Fruit fly (Drosophila melanogaster) whole organism, embryonic: ENCODE measurements around the gene wdn.

Source experiments
- CG10979 ChIP-seq: fragments of 200-800 bp; sonication (Bioruptor generic); optimal IDR thresholded peaks from 2 replicates; lab custom pipeline; 2018; ENCODE audit warnings: missing biosample characterization, mild to moderate bottlenecking, missing genetic modification characterization, moderate library complexity
- CG12391 ChIP-seq: fragments of 200-800 bp; sonication (Bioruptor generic); optimal IDR thresholded peaks from 3 replicates; lab custom pipeline; 2018; ENCODE audit warnings: missing biosample characterization, mild to moderate bottlenecking, missing genetic modification characterization, moderate library complexity
- CG1529 ChIP-seq: fragments of 200-800 bp; sonication (Bioruptor generic); optimal IDR thresholded peaks from 3 replicates; lab custom pipeline; 2018; ENCODE audit warnings: missing biosample characterization, missing genetic modification characterization
- CG1603 ChIP-seq: fragments of 200-800 bp; sonication (Bioruptor generic); optimal IDR thresholded peaks from 2 replicates; lab custom pipeline; 2019; ENCODE audit warnings: missing biosample characterization, mild to moderate bottlenecking, missing genetic modification characterization, moderate library complexity
- CG16813 ChIP-seq: fragments of 200-800 bp; sonication (Bioruptor generic); IDR thresholded peaks from 3 replicates; pipeline ENCODE4 v1.3.6; 2022; ENCODE audit warnings: missing biosample characterization, missing genetic modification characterization; ENCODE audit not compliant: partially characterized antibody
- CG17361 ChIP-seq: fragments of 200-800 bp; sonication (Bioruptor generic); IDR thresholded peaks from 3 replicates; pipeline ENCODE4 v1.3.6; 2022; ENCODE audit warnings: missing biosample characterization, missing genetic modification characterization
- CG2129 ChIP-seq: fragments of 200-800 bp; sonication (Bioruptor generic); IDR thresholded peaks from 2 replicates; pipeline ENCODE4 v1.3.6; 2022; ENCODE audit warnings: missing biosample characterization, missing genetic modification characterization; ENCODE audit not compliant: partially characterized antibody
- CG2875 ChIP-seq: fragments of 200-800 bp; sonication (Bioruptor generic); optimal IDR thresholded peaks from 2 replicates; lab custom pipeline; 2017; ENCODE audit warnings: missing biosample characterization, mild to moderate bottlenecking, missing genetic modification characterization, missing genetic modification reagents
- CG3163 ChIP-seq: fragments of 200-800 bp; sonication (Bioruptor generic); optimal IDR thresholded peaks from 3 replicates; lab custom pipeline; 2016; ENCODE audit warnings: missing biosample characterization, missing genetic modification characterization
- CG3407 ChIP-seq: fragments of 200-800 bp; sonication (Bioruptor generic); optimal IDR thresholded peaks from 2 replicates; lab custom pipeline; 2018; ENCODE audit warnings: missing biosample characterization, mild to moderate bottlenecking, missing genetic modification characterization
- CG4404 ChIP-seq: fragments of 200-800 bp; sonication (Bioruptor generic); IDR thresholded peaks from 2 replicates; pipeline ENCODE4 v1.3.6; 2022; ENCODE audit warnings: missing biosample characterization, missing genetic modification characterization
- CG6254 ChIP-seq: fragments of 200-800 bp; sonication (Bioruptor generic); optimal IDR thresholded peaks from 3 replicates; lab custom pipeline; 2017; ENCODE audit warnings: mild to moderate bottlenecking, missing biosample characterization, missing genetic modification reagents, missing genetic modification characterization
- CG7839 ChIP-seq: fragments of 200-800 bp; sonication (Bioruptor generic); optimal IDR thresholded peaks from 3 replicates; lab custom pipeline; 2018; ENCODE audit warnings: missing biosample characterization, mild to moderate bottlenecking, missing genetic modification characterization, moderate library complexity
- CG8290 ChIP-seq, 3 experiments: fragments of 200-800 bp; sonication (Bioruptor generic); optimal IDR thresholded peaks; 2 replicates each; lab custom pipeline; 2016 to 2019; ENCODE audit warnings: missing biosample characterization in 3 of 3, missing genetic modification characterization in 3 of 3, mild to moderate bottlenecking in 2 of 3, moderate library complexity in 1 of 3
- CG9876 ChIP-seq: fragments of 200-800 bp; sonication (Bioruptor generic); optimal IDR thresholded peaks from 2 replicates; lab custom pipeline; 2016; ENCODE audit warnings: missing biosample characterization, missing genetic modification characterization
- CG9932 ChIP-seq: fragments of 200-800 bp; sonication (Bioruptor generic); IDR thresholded peaks from 2 replicates; pipeline ENCODE4 v1.3.6; 2022; ENCODE audit warnings: missing biosample characterization, missing genetic modification characterization
- Camta ChIP-seq: fragments of 200-800 bp; sonication (Bioruptor generic); optimal IDR thresholded peaks from 2 replicates; lab custom pipeline; 2016; ENCODE audit warnings: missing biosample characterization, missing genetic modification characterization
- Dll ChIP-seq: fragments of 200-800 bp; sonication (Bioruptor generic); IDR thresholded peaks from 4 replicates; pipeline ENCODE4 v1.3.6; 2022; ENCODE audit warnings: missing biosample characterization, missing genetic modification characterization; ENCODE audit not compliant: partially characterized antibody
- E2f2 ChIP-seq: fragments of 200-800 bp; sonication (Bioruptor generic); IDR thresholded peaks from 2 replicates; pipeline ENCODE4 v1.3.6; 2022; ENCODE audit warnings: missing biosample characterization, missing genetic modification characterization
- Fer1 ChIP-seq: fragments of 200-800 bp; sonication (Bioruptor generic); optimal IDR thresholded peaks from 2 replicates; lab custom pipeline; 2017; ENCODE audit warnings: missing biosample characterization, mild to moderate bottlenecking, missing genetic modification characterization
- H15 ChIP-seq: fragments of 200-800 bp; sonication (Bioruptor generic); IDR thresholded peaks from 3 replicates; pipeline ENCODE4 v1.3.6; 2022; ENCODE audit warnings: missing biosample characterization, missing genetic modification characterization
- HmgZ ChIP-seq: fragments of 200-800 bp; sonication (Bioruptor generic); optimal IDR thresholded peaks from 2 replicates; lab custom pipeline; 2018; ENCODE audit warnings: missing biosample characterization, mild to moderate bottlenecking, missing genetic modification characterization
- Hmr ChIP-seq: fragments of 200-800 bp; sonication (Bioruptor generic); optimal IDR thresholded peaks from 3 replicates; lab custom pipeline; 2017; ENCODE audit warnings: mild to moderate bottlenecking, missing biosample characterization, missing genetic modification reagents, missing genetic modification characterization
- MBD-R2 ChIP-seq: fragments of 200-800 bp; sonication (Bioruptor generic); IDR thresholded peaks from 2 replicates; pipeline ENCODE4 v1.3.6; 2022; ENCODE audit warnings: missing biosample characterization, missing genetic modification characterization
- NC2β ChIP-seq: fragments of 200-800 bp; sonication (Bioruptor generic); optimal IDR thresholded peaks from 2 replicates; lab custom pipeline; 2016; ENCODE audit warnings: missing biosample characterization, missing genetic modification characterization
- NfI ChIP-seq: fragments of 200-800 bp; sonication (Bioruptor generic); optimal IDR thresholded peaks from 3 replicates; lab custom pipeline; 2018; ENCODE audit warnings: missing biosample characterization, mild to moderate bottlenecking, missing genetic modification characterization, moderate library complexity
- Poxn ChIP-seq: fragments of 200-800 bp; sonication (Bioruptor generic); IDR thresholded peaks from 2 replicates; pipeline ENCODE4 v1.3.6; 2022; ENCODE audit warnings: missing biosample characterization, missing genetic modification characterization
- Six4 ChIP-seq: fragments of 200-800 bp; sonication (Bioruptor generic); optimal IDR thresholded peaks from 2 replicates; lab custom pipeline; 2016; ENCODE audit warnings: missing biosample characterization, missing genetic modification characterization
- Trl ChIP-seq, 3 experiments: fragments of >200 bp in 2 of 3; fragments of 200-800 bp in 1 of 3; sonication (Bioruptor generic) in 1 of 3; optimal IDR thresholded peaks; 2 replicates in 1 of 3; 3 replicates in 2 of 3; lab custom pipeline; 2016 to 2017; ENCODE audit warnings: missing biosample characterization in 1 of 3, missing genetic modification characterization in 1 of 3
- Vsx1 ChIP-seq: fragments of 200-800 bp; sonication (Bioruptor generic); optimal IDR thresholded peaks from 2 replicates; lab custom pipeline; 2017; ENCODE audit warnings: missing biosample characterization, mild to moderate bottlenecking, missing genetic modification characterization, missing genetic modification reagents
- aop ChIP-seq: fragments of 200-800 bp; sonication (Bioruptor generic); IDR thresholded peaks from 2 replicates; pipeline ENCODE4 v1.3.6; 2022; ENCODE audit warnings: missing biosample characterization, missing genetic modification characterization
- ash1 ChIP-seq: fragments of 200-800 bp; sonication (Bioruptor generic); optimal IDR thresholded peaks from 2 replicates; lab custom pipeline; 2018; ENCODE audit warnings: missing biosample characterization, mild to moderate bottlenecking, missing genetic modification characterization
- bcd ChIP-seq: fragments of 200-800 bp; sonication (Bioruptor generic); optimal IDR thresholded peaks from 2 replicates; lab custom pipeline; 2017; ENCODE audit warnings: missing biosample characterization, mild to moderate bottlenecking, missing genetic modification characterization
- caup ChIP-seq: fragments of 200-800 bp; sonication (Bioruptor generic); optimal IDR thresholded peaks from 3 replicates; lab custom pipeline; 2017; ENCODE audit warnings: missing biosample characterization, mild to moderate bottlenecking, missing genetic modification characterization, moderate library complexity; ENCODE audit not compliant: severe bottlenecking
- chn ChIP-seq: fragments of 200-800 bp; sonication (Bioruptor generic); optimal IDR thresholded peaks from 2 replicates; lab custom pipeline; 2016; ENCODE audit warnings: missing biosample characterization, missing genetic modification characterization
- corto ChIP-seq: fragments of 200-800 bp; sonication (Bioruptor generic); optimal IDR thresholded peaks from 2 replicates; lab custom pipeline; 2016; ENCODE audit warnings: missing biosample characterization, mild to moderate bottlenecking, missing genetic modification characterization, moderate library complexity
- eyg ChIP-seq: fragments of 200-800 bp; sonication (Bioruptor generic); optimal IDR thresholded peaks from 3 replicates; lab custom pipeline; 2016; ENCODE audit warnings: missing biosample characterization, missing genetic modification characterization
- fd3F ChIP-seq: fragments of 200-800 bp; sonication (Bioruptor generic); optimal IDR thresholded peaks from 2 replicates; lab custom pipeline; 2018; ENCODE audit warnings: missing biosample characterization, mild to moderate bottlenecking, missing genetic modification characterization, moderate library complexity
- fd96Cb ChIP-seq: fragments of 200-800 bp; sonication (Bioruptor generic); optimal IDR thresholded peaks from 2 replicates; lab custom pipeline; 2018; ENCODE audit warnings: missing biosample characterization, mild to moderate bottlenecking, missing genetic modification characterization, moderate library complexity
- fu2 ChIP-seq: fragments of 200-800 bp; sonication (Bioruptor generic); optimal IDR thresholded peaks from 2 replicates; lab custom pipeline; 2016; ENCODE audit warnings: missing biosample characterization, missing genetic modification characterization
- kah ChIP-seq: fragments of 200-800 bp; sonication (Bioruptor generic); optimal IDR thresholded peaks from 2 replicates; lab custom pipeline; 2018; ENCODE audit warnings: missing biosample characterization, mild to moderate bottlenecking, missing genetic modification characterization
- ken ChIP-seq: fragments of 200-800 bp; sonication (Bioruptor generic); IDR thresholded peaks from 3 replicates; pipeline ENCODE4 v1.3.6; 2022; ENCODE audit warnings: missing biosample characterization, missing genetic modification characterization
- pnt ChIP-seq: fragments of 200-800 bp; sonication (Bioruptor generic); optimal IDR thresholded peaks from 3 replicates; lab custom pipeline; 2016; ENCODE audit warnings: missing biosample characterization, missing genetic modification characterization
- pros ChIP-seq: fragments of 200-800 bp; sonication (Bioruptor generic); optimal IDR thresholded peaks from 3 replicates; lab custom pipeline; 2019; ENCODE audit warnings: missing biosample characterization, mild to moderate bottlenecking, missing genetic modification characterization, moderate library complexity
- schlank ChIP-seq: fragments of 200-800 bp; sonication (Bioruptor generic); optimal IDR thresholded peaks from 2 replicates; lab custom pipeline; 2018; ENCODE audit warnings: missing biosample characterization, mild to moderate bottlenecking, missing genetic modification characterization
- sob ChIP-seq: fragments of 200-800 bp; sonication (Bioruptor generic); IDR thresholded peaks from 2 replicates; pipeline ENCODE4 v1.3.6; 2022; ENCODE audit warnings: missing biosample characterization, missing genetic modification characterization
- stc ChIP-seq: fragments of 200-800 bp; sonication (Bioruptor generic); IDR thresholded peaks from 2 replicates; pipeline ENCODE4 v1.3.6; 2022; ENCODE audit warnings: missing biosample characterization, missing genetic modification characterization
- zen2 ChIP-seq: fragments of 200-800 bp; sonication (Bioruptor generic); IDR thresholded peaks from 3 replicates; pipeline ENCODE4 v1.3.6; 2022; ENCODE audit warnings: missing biosample characterization, missing genetic modification characterization; ENCODE audit not compliant: partially characterized antibody

The wdn gene

DNA sequence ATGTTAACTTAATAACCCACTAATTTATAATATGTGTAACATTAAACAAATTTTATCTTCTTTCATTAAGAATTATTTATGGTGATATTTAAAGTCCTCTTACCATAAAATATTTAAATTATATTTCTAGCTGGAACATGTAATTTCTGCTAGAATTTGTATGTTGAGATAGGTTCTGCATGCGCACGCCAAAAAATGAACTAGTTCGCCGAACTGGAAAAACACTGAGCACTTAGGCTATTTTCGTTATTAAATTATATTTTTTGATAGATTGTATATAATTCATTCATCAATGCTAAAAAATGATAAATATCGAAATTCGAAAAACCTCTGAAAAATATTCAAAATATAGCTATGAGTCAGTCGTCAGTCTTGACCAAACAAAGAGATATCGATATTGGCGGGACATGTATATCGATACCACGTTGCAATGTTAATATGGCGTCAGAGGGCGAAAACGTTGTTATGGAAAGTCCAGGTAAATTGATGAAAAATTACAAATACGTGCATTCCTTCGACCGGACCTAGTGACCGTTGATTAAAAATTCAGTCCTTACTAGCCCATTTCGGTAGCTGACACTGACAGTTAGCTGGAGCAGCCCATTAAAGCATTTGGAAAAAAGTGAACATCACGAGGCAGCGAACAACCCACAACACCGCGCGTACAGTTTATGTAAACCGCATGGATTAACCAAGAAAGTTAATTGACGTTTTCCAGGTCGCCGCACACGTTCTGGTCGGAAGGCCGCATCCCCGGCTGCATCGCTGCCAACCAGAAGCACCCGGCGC, 734 bp upstream of the wdn start, which contains the start of gene Prp39 (continued):
- TF ChIP-seq Poxn (no peak), fd3F (GFP tag; lab: Kevin White, UChicago) (no peak), Camta (GFP tag; lab: Kevin White, UChicago) (no peak), E2f2 (GFP tag; lab: Robert Waterston, UW) (peak; percentile 52; the same call in 1 of the 2 replicates), CG2129 (peak; percentile 60), NC2β (GFP tag; lab: Kevin White, UChicago) (no peak), pnt (GFP tag; lab: Kevin White, UChicago) (no peak), CG10979 (tag; lab: Kevin White, UChicago) (peak; percentile 5), caup (GFP tag; lab: Kevin White, UChicago) (no peak), eyg (GFP tag; lab: Kevin White, UChicago) (no peak), Fer1 (GFP tag; lab: Kevin White, UChicago) (no peak), MBD-R2 (peak; percentile 38; the same call in 1 of the 2 replicates), Dll (GFP tag; lab: Robert Waterston, UW) (peak; percentile 84), zen2 (GFP tag; lab: Robert Waterston, UW) (peak; percentile 73), ash1 (GFP tag; lab: Kevin White, UChicago) (no peak), fd96Cb (tag; lab: Kevin White, UChicago) (no peak), Hmr (GFP tag; lab: Kevin White, UChicago) (no peak), sob (GFP tag; lab: Robert Waterston, UW) (peak; percentile 39; the same call in 1 of the 2 replicates), CG7839 (tag; lab: Kevin White, UChicago) (no peak), Trl (optimal IDR thresholded peaks at IDR 0.05; lab: Kevin White, UChicago) (no peak), Trl (GFP tag; optimal IDR thresholded peaks at IDR 0.05; lab: Kevin White, UChicago) (no peak), fu2 (GFP tag; lab: Kevin White, UChicago) (no peak), Six4 (GFP tag; lab: Kevin White, UChicago) (no peak), Vsx1 (no peak), bcd (no peak), schlank (tag; lab: Kevin White, UChicago) (no peak), CG9876 (GFP tag; lab: Kevin White, UChicago) (no peak), aop (GFP tag; lab: Robert Waterston, UW) (no peak), CG6254 (GFP tag; lab: Kevin White, UChicago) (no peak), pros (GFP tag; lab: Kevin White, UChicago) (no peak), NfI (GFP tag; lab: Kevin White, UChicago) (no peak), ken (GFP tag; lab: Robert Waterston, UW) (peak; percentile 44; the same call in 1 of the 3 replicates), CG1529 (GFP tag; lab: Kevin White, UChicago) (no peak), kah (no peak), H15 (GFP tag; lab: Robert Waterston, UW) (no peak), corto (GFP tag; lab: Kevin White, UChicago) (no peak), CG9932 (GFP tag; lab: Robert Waterston, UW) (peak; percentile 64), HmgZ (peak; percentile 24), CG12391 (tag; lab: Kevin White, UChicago) (peak; percentile 51), CG2875 (GFP tag; lab: Kevin White, UChicago) (no peak), CG8290 (GFP tag; optimal IDR thresholded peaks at IDR 0.05; lab: Kevin White, UChicago) (no peak), CG8290 (tag; optimal IDR thresholded peaks at IDR 0.05; lab: Kevin White, UChicago) (no peak), CG3163 (GFP tag; lab: Kevin White, UChicago) (no peak), chn (GFP tag; lab: Kevin White, UChicago) (peak; percentile 27), CG4404 (no peak; the same call in 1 of the 2 replicates), CG1603 (tag; lab: Kevin White, UChicago) (peak; percentile 71), CG17361 (GFP tag; lab: Robert Waterston, UW) (peak; percentile 51; the same call in 1 of the 3 replicates), CG16813 (GFP tag; lab: Robert Waterston, UW) (peak; percentile 73), CG3407 (no peak), stc (no peak)
